Worm (Caenorhabditis elegans) whole organism, early embryonic: ENCODE results near the gene pkn-1.
A peak's percentile ranks its signal among the peaks of the same experiment; 100 is the strongest.

Experiments used
- B0310.2 ChIP-seq: sonication (generic microtip); optimal IDR thresholded peaks from 2 replicates; lab custom pipeline; 2016; ENCODE audit warnings: mild to moderate bottlenecking, missing genetic modification characterization, missing compliant biosample characterization
- F13C5.2 ChIP-seq: sonication (generic microtip); optimal IDR thresholded peaks from 2 replicates; lab custom pipeline; 2017; ENCODE audit warnings: mild to moderate bottlenecking, missing genetic modification characterization, inconsistent platforms, missing compliant biosample characterization
- aly-1 ChIP-seq: sonication (generic microtip); optimal IDR thresholded peaks from 2 replicates; lab custom pipeline; 2016; ENCODE audit warnings: missing genetic modification characterization, missing compliant biosample characterization
- ama-1 ChIP-seq: fragments of 150-350 bp; optimal IDR thresholded peaks from 2 replicates; lab custom pipeline; 2014
- ceh-13 ChIP-seq: fragments of 200-800 bp; sonication (Bioruptor generic); optimal IDR thresholded peaks from 2 replicates; lab custom pipeline; 2018; ENCODE audit warnings: mild to moderate bottlenecking, missing genetic modification characterization, missing compliant biosample characterization
- ceh-36 ChIP-seq: sonication (generic microtip); optimal IDR thresholded peaks from 2 replicates; lab custom pipeline; 2016; ENCODE audit warnings: missing genetic modification characterization, inconsistent platforms, missing compliant biosample characterization
- ets-7 ChIP-seq: sonication (generic microtip); optimal IDR thresholded peaks from 2 replicates; lab custom pipeline; 2016; ENCODE audit warnings: missing genotype, missing genetic modification characterization, missing compliant biosample characterization
- flt-1 ChIP-seq: fragments of 200-800 bp; sonication (Bioruptor generic); IDR thresholded peaks from 2 replicates; pipeline ENCODE4 v1.3.6; 2022; ENCODE audit warnings: missing genetic modification characterization, missing compliant biosample characterization
- hmbx-1 ChIP-seq: sonication (generic microtip); optimal IDR thresholded peaks from 2 replicates; lab custom pipeline; 2016; ENCODE audit warnings: mild to moderate bottlenecking, missing genetic modification characterization, missing compliant biosample characterization
- hmg-4 ChIP-seq: fragments of 200-800 bp; sonication (Bioruptor generic); optimal IDR thresholded peaks from 2 replicates; lab custom pipeline; 2018; ENCODE audit warnings: mild to moderate bottlenecking, missing genetic modification characterization, missing compliant biosample characterization
- hnd-1 ChIP-seq: sonication (generic microtip); optimal IDR thresholded peaks from 2 replicates; lab custom pipeline; 2016; ENCODE audit warnings: missing genetic modification characterization, missing compliant biosample characterization
- pes-1 ChIP-seq: fragments of 200-800 bp; sonication (Bioruptor generic); IDR thresholded peaks from 2 replicates; pipeline ENCODE4 v1.3.6; 2022; ENCODE audit warnings: missing genetic modification reagents, missing genetic modification characterization, missing compliant biosample characterization
- scrt-1 ChIP-seq: fragments of 200-800 bp; sonication (Bioruptor generic); IDR thresholded peaks from 2 replicates; pipeline ENCODE4 v1.3.6; 2022; ENCODE audit warnings: missing genetic modification characterization, missing compliant biosample characterization
- sea-1 ChIP-seq: fragments of 200-800 bp; sonication (Bioruptor generic); conservative IDR thresholded peaks from 2 replicates; pipeline ENCODE4 v1.3.6; 2022; ENCODE audit warnings: missing genetic modification characterization, missing compliant biosample characterization
- tbx-11 ChIP-seq: fragments of 200-800 bp; sonication (Bioruptor generic); IDR thresholded peaks from 2 replicates; pipeline ENCODE4 v1.3.6; 2022; ENCODE audit warnings: missing genetic modification characterization, missing compliant biosample characterization
- tbx-37 ChIP-seq: fragments of 200-800 bp; sonication (Bioruptor generic); conservative IDR thresholded peaks from 2 replicates; pipeline ENCODE4 v1.3.6; 2022; ENCODE audit warnings: missing genetic modification reagents, missing genetic modification characterization, missing compliant biosample characterization
- tra-4 ChIP-seq: sonication (generic microtip); optimal IDR thresholded peaks from 2 replicates; lab custom pipeline; 2017; ENCODE audit warnings: missing genetic modification characterization, missing compliant biosample characterization

pkn-1 gene

ce11 chrX:10424744-10425143, 27.7 kb downstream of the pkn-1 start:
- TF ChIP-seq F13C5.2 (tag; lab: Kevin White, UChicago) (no peak), ceh-13 (GFP tag; lab: Kevin White, UChicago) (no peak), pes-1 (GFP tag; lab: Robert Waterston, UW) (no peak), sea-1 (GFP tag; lab: Robert Waterston, UW) (0 out of 2 replicates have a peak, but pooled peaks have one; percentile 47), tbx-37 (GFP tag; lab: Robert Waterston, UW) (no peak)

- TF ChIP-seq sea-1 (GFP tag; lab: Robert Waterston, UW): no peak
Measured at ce11 chrX:10428109-10428508, 31.1 kb downstream of the pkn-1 start.

ce11 chrX:10428557-10428956, 31.5 kb downstream of the pkn-1 start, which contains the start of gene mig-15:
Gene mig-15, minus strand, starts transcription at chrX:10428657.
- TF ChIP-seq B0310.2 (tag; lab: Kevin White, UChicago) (no peak), ama-1 (no peak), tra-4 (tag; lab: Kevin White, UChicago) (no peak), pes-1 (GFP tag; lab: Robert Waterston, UW) (no peak)

ce11 chrX:10429203-10429602, 32.2 kb downstream of the pkn-1 start:
- TF ChIP-seq hmg-4 (GFP tag; lab: Kevin White, UChicago): peak; percentile 18
- TF ChIP-seq ama-1: no peak

- no peak for TF ChIP-seq hmbx-1 (tag; lab: Kevin White, UChicago)
- TF ChIP-seq tbx-37 (GFP tag; lab: Robert Waterston, UW): no peak
- no peak for TF ChIP-seq B0310.2 (tag; lab: Kevin White, UChicago)
- no peak for TF ChIP-seq tbx-11 (GFP tag; lab: Robert Waterston, UW)
- TF ChIP-seq hnd-1: no peak
- no peak for TF ChIP-seq aly-1 (tag; lab: Kevin White, UChicago)
- no peak for TF ChIP-seq flt-1 (GFP tag; lab: Robert Waterston, UW)
- no peak for TF ChIP-seq ceh-36 (tag; lab: Kevin White, UChicago)
- no peak for TF ChIP-seq F13C5.2 (tag; lab: Kevin White, UChicago)
- no peak for TF ChIP-seq hmg-4 (GFP tag; lab: Kevin White, UChicago)
- TF ChIP-seq pes-1 (GFP tag; lab: Robert Waterston, UW): no peak
- TF ChIP-seq ceh-13 (GFP tag; lab: Kevin White, UChicago): no peak
- no peak for TF ChIP-seq tra-4 (tag; lab: Kevin White, UChicago)
- no peak for TF ChIP-seq sea-1 (GFP tag; lab: Robert Waterston, UW)
Measured at ce11 chrX:10430866-10431265, 33.8 kb downstream of the pkn-1 start.

- no peak for TF ChIP-seq tra-4 (tag; lab: Kevin White, UChicago)
- TF ChIP-seq tbx-37 (GFP tag; lab: Robert Waterston, UW): no peak
- no peak for TF ChIP-seq B0310.2 (tag; lab: Kevin White, UChicago)
- TF ChIP-seq sea-1 (GFP tag; lab: Robert Waterston, UW): no peak
- TF ChIP-seq scrt-1 (GFP tag; lab: Robert Waterston, UW): no peak
- TF ChIP-seq hmbx-1 (tag; lab: Kevin White, UChicago): no peak
- no peak for TF ChIP-seq flt-1 (GFP tag; lab: Robert Waterston, UW)
- no peak for TF ChIP-seq hmg-4 (GFP tag; lab: Kevin White, UChicago)
Measured at ce11 chrX:10432786-10433185, 35.7 kb downstream of the pkn-1 start.

- no peak for TF ChIP-seq hmg-4 (GFP tag; lab: Kevin White, UChicago)
- TF ChIP-seq F13C5.2 (tag; lab: Kevin White, UChicago): no peak
Measured at ce11 chrX:10433863-10434262, 36.8 kb downstream of the pkn-1 start.

- TF ChIP-seq ets-7 (peak; percentile 71), sea-1 (GFP tag; lab: Robert Waterston, UW) (no peak), F13C5.2 (tag; lab: Kevin White, UChicago) (peak; percentile 58), hmg-4 (GFP tag; lab: Kevin White, UChicago) (peak; percentile 92), flt-1 (GFP tag; lab: Robert Waterston, UW) (peak; percentile 3; the same call in 1 of the 2 replicates), tbx-37 (GFP tag; lab: Robert Waterston, UW) (no peak; the same call in 1 of the 2 replicates), scrt-1 (GFP tag; lab: Robert Waterston, UW) (no peak)
Measured at ce11 chrX:10435492-10435939, 38.5 kb downstream of the pkn-1 start.

ce11 chrX:10437421-10437820, 40.4 kb downstream of the pkn-1 start:
- TF ChIP-seq ets-7: no peak
- TF ChIP-seq hmg-4 (GFP tag; lab: Kevin White, UChicago): no peak
- TF ChIP-seq sea-1 (GFP tag; lab: Robert Waterston, UW): no peak
- no peak for TF ChIP-seq pes-1 (GFP tag; lab: Robert Waterston, UW)
- no peak for TF ChIP-seq tbx-37 (GFP tag; lab: Robert Waterston, UW)
- TF ChIP-seq hmbx-1 (tag; lab: Kevin White, UChicago): no peak
- no peak for TF ChIP-seq ama-1
- no peak for TF ChIP-seq tbx-11 (GFP tag; lab: Robert Waterston, UW)
- no peak for TF ChIP-seq ceh-13 (GFP tag; lab: Kevin White, UChicago)
- no peak for TF ChIP-seq B0310.2 (tag; lab: Kevin White, UChicago)
- TF ChIP-seq flt-1 (GFP tag; lab: Robert Waterston, UW): no peak
- no peak for TF ChIP-seq F13C5.2 (tag; lab: Kevin White, UChicago)
- TF ChIP-seq aly-1 (tag; lab: Kevin White, UChicago): no peak
- TF ChIP-seq scrt-1 (GFP tag; lab: Robert Waterston, UW): no peak
